Worm (Caenorhabditis elegans) whole organism, young adult: Measurements from ENCODE around the gene timm-17B.2.

Source experiments
- K11D2.4 ChIP-seq: fragments of 200-800 bp; sonication (Bioruptor generic); IDR thresholded peaks from 2 replicates; pipeline ENCODE4 v1.3.6; 2022; ENCODE audit warnings: missing genetic modification reagents, missing genetic modification characterization, missing compliant biosample characterization
- Y53G8AR.9 ChIP-seq: fragments of 200-800 bp; sonication (Bioruptor generic); conservative IDR thresholded peaks from 2 replicates; pipeline ENCODE4 v1.3.6; 2022; ENCODE audit warnings: missing genetic modification reagents, missing genetic modification characterization, missing compliant biosample characterization
- Y56A3A.18 ChIP-seq: fragments of 200-800 bp; sonication (Bioruptor generic); IDR thresholded peaks from 2 replicates; pipeline ENCODE4 v1.3.6; 2022; ENCODE audit warnings: missing genetic modification reagents, missing genetic modification characterization, missing compliant biosample characterization
- egl-18 ChIP-seq: fragments of 200-800 bp; sonication (Bioruptor generic); IDR thresholded peaks from 2 replicates; pipeline ENCODE4 v1.3.6; 2022; ENCODE audit warnings: missing genetic modification reagents, missing genetic modification characterization, missing compliant biosample characterization
- him-1 ChIP-seq: sonication (generic microtip); optimal IDR thresholded peaks from 2 replicates; lab custom pipeline; 2016; ENCODE audit warnings: missing genotype, missing genetic modification reagents, missing genetic modification characterization, missing compliant biosample characterization
- lin-35 ChIP-seq, 3 experiments: fragments of 150-350 bp in 2 of 3; sonication (generic microtip) in 1 of 3; optimal IDR thresholded peaks; 2 replicates each; lab custom pipeline; 2014 to 2018; ENCODE audit warnings: missing biosample characterization in 3 of 3, missing genetic modification characterization in 3 of 3, missing genetic modification reagents in 3 of 3
- pha-4 ChIP-seq: fragments of 150-350 bp; sonication (generic microtip); optimal IDR thresholded peaks from 2 replicates; lab custom pipeline; 2014; ENCODE audit warnings: missing biosample characterization, missing genetic modification reagents, missing genetic modification characterization
- snpc-1.3 ChIP-seq: sonication (generic microtip); optimal IDR thresholded peaks from 2 replicates; lab custom pipeline; 2017; ENCODE audit warnings: missing genetic modification characterization, mild to moderate bottlenecking, missing compliant biosample characterization, antibody characterized with exemption, moderate library complexity, missing genotype, missing genetic modification reagents; ENCODE audit not compliant: insufficient read depth
- snpc-4 ChIP-seq, 5 experiments: fragments of 150-350 bp in 1 of 5; sonication (generic microtip) in 4 of 5; optimal IDR thresholded peaks; 2 replicates each; lab custom pipeline; 2014 to 2018; ENCODE audit warnings: missing genetic modification characterization in 5 of 5, missing biosample characterization in 3 of 5, antibody characterized with exemption in 2 of 5, mild to moderate bottlenecking in 2 of 5, missing compliant biosample characterization in 2 of 5, missing genotype in 2 of 5, moderate library complexity in 2 of 5, missing genetic modification reagents in 1 of 5
- unc-130 ChIP-seq: sonication (generic microtip); optimal IDR thresholded peaks from 2 replicates; lab custom pipeline; 2016; ENCODE audit warnings: missing genetic modification reagents, missing genetic modification characterization, missing compliant biosample characterization
- unc-62 ChIP-seq: fragments of 150-350 bp; optimal IDR thresholded peaks from 2 replicates; lab custom pipeline; 2014; ENCODE audit warnings: missing biosample characterization, missing genetic modification reagents, missing genetic modification characterization

ce11 chrIV:8426537-8426936 lies 30.1 kb downstream of the timm-17B.2 start, which contains the start of the genes T26A8.3 and tmem-231:
- TF ChIP-seq him-1 (tag; lab: Kevin White, UChicago) (no peak), Y53G8AR.9 (GFP tag; lab: Robert Waterston, UW) (no peak), snpc-4 (GFP tag; optimal IDR thresholded peaks at IDR 0.05; lab: Kevin White, UChicago) (no peak), snpc-4 (tag; optimal IDR thresholded peaks at IDR 0.05; lab: Kevin White, UChicago) (no peak), unc-62 (no peak), K11D2.4 (GFP tag; lab: Robert Waterston, UW) (no peak), egl-18 (GFP tag; lab: Robert Waterston, UW) (no peak), unc-130 (GFP tag; lab: Kevin White, UChicago) (no peak), lin-35 (GFP tag; optimal IDR thresholded peaks at IDR 0.05; lab: Kevin White, UChicago) (no peak), snpc-1.3 (tag; lab: Kevin White, UChicago) (no peak), Y56A3A.18 (GFP tag; lab: Robert Waterston, UW) (no peak), pha-4 (tag; lab: Kevin White, UChicago) (no peak)
